Fruit fly (Drosophila melanogaster) whole organism, prepupa: ENCODE results near the gene CG13314.

Experiments
- Blimp-1 ChIP-seq: fragments of 200-800 bp; sonication (Bioruptor generic); optimal IDR thresholded peaks from 3 replicates; lab custom pipeline; 2017; ENCODE audit warnings: missing biosample characterization, missing genetic modification characterization, mild to moderate bottlenecking, moderate library complexity, missing genetic modification reagents
- CG10631 ChIP-seq: fragments of 200-800 bp; sonication (Bioruptor generic); optimal IDR thresholded peaks from 2 replicates; lab custom pipeline; 2016; ENCODE audit warnings: missing biosample characterization, missing genetic modification characterization
- CG10669 ChIP-seq: fragments of 200-800 bp; sonication (Bioruptor generic); optimal IDR thresholded peaks from 3 replicates; lab custom pipeline; 2018; ENCODE audit warnings: missing biosample characterization, mild to moderate bottlenecking, missing genetic modification characterization, moderate library complexity
- CG11294 ChIP-seq: fragments of 200-800 bp; sonication (Bioruptor generic); IDR thresholded peaks from 2 replicates; pipeline ENCODE4 v1.3.6; 2022; ENCODE audit warnings: missing biosample characterization, missing genetic modification characterization
- CG11762 ChIP-seq: fragments of 200-800 bp; sonication (Bioruptor generic); optimal IDR thresholded peaks from 3 replicates; lab custom pipeline; 2016; ENCODE audit warnings: missing biosample characterization, missing genetic modification characterization; ENCODE audit not compliant: insufficient read depth
- CG1621 ChIP-seq: fragments of 200-800 bp; sonication (Bioruptor generic); optimal IDR thresholded peaks from 3 replicates; lab custom pipeline; 2018; ENCODE audit warnings: missing biosample characterization, mild to moderate bottlenecking, missing genetic modification characterization
- CG16779 ChIP-seq: fragments of 200-800 bp; sonication (Bioruptor generic); optimal IDR thresholded peaks from 3 replicates; lab custom pipeline; 2017; ENCODE audit warnings: missing biosample characterization, mild to moderate bottlenecking, missing genetic modification characterization
- CG3032 ChIP-seq: fragments of 200-800 bp; optimal IDR thresholded peaks from 2 replicates; lab custom pipeline; 2019; ENCODE audit warnings: missing biosample characterization, mild to moderate bottlenecking, missing genetic modification characterization, moderate library complexity
- CG31627 ChIP-seq: fragments of 200-800 bp; sonication (Bioruptor generic); optimal IDR thresholded peaks from 3 replicates; lab custom pipeline; 2016; ENCODE audit warnings: missing biosample characterization, missing genetic modification characterization
- CG32006 ChIP-seq: fragments of 200-800 bp; sonication (Bioruptor generic); optimal IDR thresholded peaks from 3 replicates; lab custom pipeline; 2017; ENCODE audit warnings: missing biosample characterization, mild to moderate bottlenecking, missing genetic modification characterization
- CG34406 ChIP-seq: fragments of 200-800 bp; sonication (Bioruptor generic); optimal IDR thresholded peaks from 3 replicates; lab custom pipeline; 2016; ENCODE audit warnings: missing biosample characterization, missing genetic modification characterization
- CG3919 ChIP-seq: fragments of 200-800 bp; sonication (Bioruptor generic); optimal IDR thresholded peaks from 3 replicates; lab custom pipeline; 2016; ENCODE audit warnings: missing biosample characterization, missing genetic modification characterization
- CG4318 ChIP-seq: fragments of 200-800 bp; sonication (Bioruptor generic); optimal IDR thresholded peaks from 3 replicates; lab custom pipeline; 2017; ENCODE audit warnings: missing biosample characterization, mild to moderate bottlenecking, missing genetic modification characterization
- CG6163 ChIP-seq: fragments of 200-800 bp; sonication (Bioruptor generic); IDR thresholded peaks from 3 replicates; pipeline ENCODE4 v1.3.6; 2022; ENCODE audit warnings: missing biosample characterization, missing genetic modification characterization
- CG6276 ChIP-seq: fragments of 200-800 bp; sonication (Bioruptor generic); optimal IDR thresholded peaks from 2 replicates; lab custom pipeline; 2017; ENCODE audit warnings: missing biosample characterization, mild to moderate bottlenecking, missing genetic modification characterization
- CG6792 ChIP-seq: fragments of 200-800 bp; sonication (Bioruptor generic); optimal IDR thresholded peaks from 3 replicates; lab custom pipeline; 2016; ENCODE audit warnings: missing biosample characterization, missing genetic modification characterization
- CG6854 ChIP-seq: fragments of 200-800 bp; sonication (Bioruptor generic); optimal IDR thresholded peaks from 2 replicates; lab custom pipeline; 2017; ENCODE audit warnings: missing biosample characterization, mild to moderate bottlenecking, missing genetic modification characterization
- CG7368 ChIP-seq: fragments of 200-800 bp; sonication (Bioruptor generic); optimal IDR thresholded peaks from 3 replicates; lab custom pipeline; 2016; ENCODE audit warnings: missing biosample characterization, missing genetic modification characterization
- CG8119 ChIP-seq: fragments of 200-800 bp; sonication (Bioruptor generic); IDR thresholded peaks from 3 replicates; pipeline ENCODE4 v1.3.6; 2022; ENCODE audit warnings: missing biosample characterization, missing genetic modification characterization
- CG8319 ChIP-seq: fragments of 200-800 bp; sonication (Bioruptor generic); optimal IDR thresholded peaks from 3 replicates; lab custom pipeline; 2016; ENCODE audit warnings: missing biosample characterization, missing genetic modification characterization
- CG8632 ChIP-seq: fragments of 200-800 bp; sonication (Bioruptor generic); optimal IDR thresholded peaks from 3 replicates; lab custom pipeline; 2016; ENCODE audit warnings: missing biosample characterization, missing genetic modification characterization
- CG9139 ChIP-seq: fragments of 200-800 bp; sonication (Bioruptor generic); optimal IDR thresholded peaks from 3 replicates; lab custom pipeline; 2017; ENCODE audit warnings: missing biosample characterization, mild to moderate bottlenecking, missing genetic modification characterization
- Eip75B ChIP-seq: fragments of 200-800 bp; sonication (Bioruptor generic); optimal IDR thresholded peaks from 3 replicates; lab custom pipeline; 2016; ENCODE audit warnings: missing biosample characterization, missing genetic modification characterization
- Eip78C ChIP-seq: fragments of 200-800 bp; sonication (Bioruptor generic); peaks from one replicate; lab custom pipeline; 2016; ENCODE audit warnings: missing biosample characterization, missing genetic modification characterization
- Eip93F ChIP-seq: fragments of 200-800 bp; sonication (Bioruptor generic); optimal IDR thresholded peaks from 2 replicates; lab custom pipeline; 2016; ENCODE audit warnings: missing biosample characterization, mild to moderate bottlenecking, missing genetic modification characterization
- Ets21C ChIP-seq: fragments of 200-800 bp; sonication (Bioruptor generic); optimal IDR thresholded peaks from 3 replicates; lab custom pipeline; 2016; ENCODE audit warnings: missing biosample characterization, missing genetic modification characterization
- Ets96B ChIP-seq: fragments of 200-800 bp; optimal IDR thresholded peaks from 2 replicates; lab custom pipeline; 2019; ENCODE audit warnings: missing biosample characterization, mild to moderate bottlenecking, missing genetic modification characterization, moderate library complexity
- Gug ChIP-seq: fragments of 200-800 bp; sonication (Bioruptor generic); IDR thresholded peaks from 2 replicates; pipeline ENCODE4 v1.3.6; 2022; ENCODE audit warnings: missing biosample characterization, missing genetic modification characterization
- Hr38 ChIP-seq: sonication (Bioruptor generic); optimal IDR thresholded peaks from 2 replicates; lab custom pipeline; 2016; ENCODE audit warnings: missing biosample characterization, missing genetic modification characterization
- Hr4 ChIP-seq: fragments of 200-800 bp; sonication (Bioruptor generic); optimal IDR thresholded peaks from 3 replicates; lab custom pipeline; 2016; ENCODE audit warnings: missing biosample characterization, missing genetic modification characterization
- Lpt ChIP-seq: fragments of 200-800 bp; sonication (Bioruptor generic); optimal IDR thresholded peaks from 3 replicates; lab custom pipeline; 2016; ENCODE audit warnings: missing biosample characterization, missing genetic modification characterization
- Met ChIP-seq: fragments of 200-800 bp; sonication (Bioruptor generic); optimal IDR thresholded peaks from 3 replicates; lab custom pipeline; 2016; ENCODE audit warnings: missing biosample characterization, missing genetic modification characterization
- OdsH ChIP-seq: fragments of 200-800 bp; sonication (Bioruptor generic); optimal IDR thresholded peaks from 3 replicates; lab custom pipeline; 2016; ENCODE audit warnings: missing biosample characterization, missing genetic modification characterization
- Smox ChIP-seq: fragments of 200-800 bp; sonication (Bioruptor generic); optimal IDR thresholded peaks from 3 replicates; lab custom pipeline; 2016; ENCODE audit warnings: missing biosample characterization, missing genetic modification characterization
- Sox102F ChIP-seq: fragments of 200-800 bp; sonication (Bioruptor generic); optimal IDR thresholded peaks from 2 replicates; lab custom pipeline; 2016; ENCODE audit warnings: missing biosample characterization, mild to moderate bottlenecking, missing genetic modification characterization
- Sox14 ChIP-seq: fragments of 200-800 bp; sonication (Bioruptor generic); optimal IDR thresholded peaks from 3 replicates; lab custom pipeline; 2016; ENCODE audit warnings: missing biosample characterization, missing genetic modification characterization
- Sox15 ChIP-seq: fragments of 200-800 bp; sonication (Bioruptor generic); optimal IDR thresholded peaks from 3 replicates; lab custom pipeline; 2016; ENCODE audit warnings: missing biosample characterization, missing genetic modification characterization
- achi ChIP-seq: fragments of 200-800 bp; sonication (Bioruptor generic); optimal IDR thresholded peaks from 3 replicates; lab custom pipeline; 2016; ENCODE audit warnings: missing biosample characterization, missing genetic modification characterization
- acj6 ChIP-seq: fragments of 200-800 bp; sonication (Bioruptor generic); optimal IDR thresholded peaks from 3 replicates; lab custom pipeline; 2016; ENCODE audit warnings: missing biosample characterization, missing genetic modification characterization
- cyc ChIP-seq: fragments of 200-800 bp; sonication (Bioruptor generic); optimal IDR thresholded peaks from 3 replicates; lab custom pipeline; 2016; ENCODE audit warnings: missing biosample characterization, missing genetic modification characterization
- dsx ChIP-seq: fragments of 200-800 bp; optimal IDR thresholded peaks from 3 replicates; lab custom pipeline; 2019; ENCODE audit warnings: missing biosample characterization, mild to moderate bottlenecking, missing genetic modification characterization, moderate library complexity; ENCODE audit not compliant: poor library complexity, severe bottlenecking
- eg ChIP-seq: fragments of 200-800 bp; sonication (Bioruptor generic); IDR thresholded peaks from 3 replicates; pipeline ENCODE4 v1.3.6; 2022; ENCODE audit warnings: missing biosample characterization, missing genetic modification characterization
- fd59A ChIP-seq: fragments of 200-800 bp; sonication (Bioruptor generic); optimal IDR thresholded peaks from 2 replicates; lab custom pipeline; 2017; ENCODE audit warnings: missing biosample characterization, mild to moderate bottlenecking, missing genetic modification characterization, missing genetic modification reagents
- fd85E ChIP-seq: fragments of 200-800 bp; sonication (Bioruptor generic); optimal IDR thresholded peaks from 3 replicates; lab custom pipeline; 2016; ENCODE audit warnings: missing biosample characterization, missing genetic modification characterization
- fkh ChIP-seq: fragments of 200-800 bp; sonication (Bioruptor generic); optimal IDR thresholded peaks from 3 replicates; lab custom pipeline; 2017; ENCODE audit warnings: missing biosample characterization, mild to moderate bottlenecking, missing genetic modification characterization, moderate library complexity
- lz ChIP-seq: fragments of 200-800 bp; sonication (Bioruptor generic); optimal IDR thresholded peaks from 3 replicates; lab custom pipeline; 2016; ENCODE audit warnings: missing biosample characterization, missing genetic modification characterization
- pdm3 ChIP-seq: fragments of 200-800 bp; sonication (Bioruptor generic); optimal IDR thresholded peaks from 3 replicates; lab custom pipeline; 2016; ENCODE audit warnings: missing biosample characterization, missing genetic modification characterization
- salr ChIP-seq, 2 experiments: fragments of 200-800 bp; sonication (Bioruptor generic); optimal IDR thresholded peaks; 3 replicates each; lab custom pipeline; 2016 to 2018; ENCODE audit warnings: missing biosample characterization in 2 of 2, missing genetic modification characterization in 2 of 2, mild to moderate bottlenecking in 1 of 2
- spab ChIP-seq: fragments of 200-800 bp; sonication (Bioruptor generic); optimal IDR thresholded peaks from 2 replicates; lab custom pipeline; 2017; ENCODE audit warnings: missing biosample characterization, mild to moderate bottlenecking, missing genetic modification characterization, missing genetic modification reagents
- svp ChIP-seq: fragments of 200-800 bp; sonication (Bioruptor generic); peaks from one replicate; lab custom pipeline; 2016; ENCODE audit warnings: missing biosample characterization, missing genetic modification characterization
- topi ChIP-seq: fragments of 200-800 bp; sonication (Bioruptor generic); optimal IDR thresholded peaks from 3 replicates; lab custom pipeline; 2016; ENCODE audit warnings: missing biosample characterization, missing genetic modification characterization
- vri ChIP-seq: fragments of 200-800 bp; sonication (Bioruptor generic); optimal IDR thresholded peaks from 3 replicates; lab custom pipeline; 2016; ENCODE audit warnings: missing biosample characterization, mild to moderate bottlenecking, missing genetic modification characterization

Gene CG13314

DNA sequence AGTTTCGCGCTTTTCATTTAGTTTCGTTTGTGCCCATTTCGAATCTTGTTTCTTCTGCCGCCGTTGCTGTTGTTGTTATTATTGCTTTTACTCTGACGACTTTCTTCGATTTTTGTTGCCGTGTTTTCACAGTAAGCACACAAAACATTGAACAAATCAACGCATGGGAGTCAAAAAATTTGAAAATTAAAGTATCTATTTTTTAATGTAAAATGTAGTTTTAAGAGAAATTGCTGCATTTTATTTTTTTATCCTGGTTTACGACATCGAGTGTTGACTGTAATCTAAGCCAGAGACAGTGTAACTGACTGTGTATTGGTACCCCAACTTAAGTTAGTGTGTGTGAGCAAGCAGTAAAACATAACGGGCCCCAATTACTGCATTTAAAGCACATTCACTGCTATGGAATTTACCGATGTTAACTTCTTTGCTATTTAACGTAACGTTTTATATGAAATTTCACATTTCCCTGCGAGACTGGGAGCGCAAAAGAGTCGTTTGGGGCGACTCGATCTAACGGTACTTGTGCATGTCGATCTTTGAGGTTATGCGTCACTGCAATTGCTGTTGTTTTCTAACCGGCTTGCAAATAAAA lies 14.7 kb downstream of the CG13314 start:
- TF ChIP-seq CG6792 = peak; percentile 89
- peak; percentile 91 for TF ChIP-seq CG3919
- TF ChIP-seq lz (GFP tag; lab: Kevin White, UChicago) = peak; percentile 89
- TF ChIP-seq svp = peak; percentile 95
- TF ChIP-seq fkh (GFP tag; lab: Kevin White, UChicago) = no peak
- no peak for TF ChIP-seq spab (GFP tag; lab: Kevin White, UChicago)
- TF ChIP-seq CG6854 = no peak
- peak; percentile 97 for TF ChIP-seq Eip78C
- TF ChIP-seq Eip75B (GFP tag; lab: Kevin White, UChicago) = peak; percentile 89
- peak; percentile 64 for TF ChIP-seq Ets96B
- peak; percentile 95 for TF ChIP-seq CG6163 (GFP tag; lab: Robert Waterston, UW)
- TF ChIP-seq Eip93F = peak; percentile 70
- peak; percentile 59 for TF ChIP-seq Blimp-1 (GFP tag; lab: Kevin White, UChicago)
- peak; percentile 87 for TF ChIP-seq acj6 (GFP tag; lab: Kevin White, UChicago)
- peak; percentile 87 for TF ChIP-seq CG7368 (GFP tag; lab: Kevin White, UChicago)
- TF ChIP-seq Sox15 (GFP tag; lab: Kevin White, UChicago) = peak; percentile 66
- TF ChIP-seq Sox14 (GFP tag; lab: Kevin White, UChicago) = peak; percentile 87
- TF ChIP-seq CG16779 = no peak
- peak; percentile 89 for TF ChIP-seq cyc (GFP tag; lab: Kevin White, UChicago)
- peak in 1 of 2 experiments; percentile 31 for TF ChIP-seq salr (GFP tag; optimal IDR thresholded peaks at IDR 0.05; lab: Kevin White, UChicago)
- peak; percentile 91 for TF ChIP-seq CG6276
- peak; percentile 31 for TF ChIP-seq fd85E
- TF ChIP-seq Smox (GFP tag; lab: Kevin White, UChicago) = no peak
- TF ChIP-seq CG10631 (GFP tag; lab: Kevin White, UChicago) = no peak
- TF ChIP-seq Gug (GFP tag; lab: Robert Waterston, UW) = peak; percentile 86
- peak; percentile 91 for TF ChIP-seq Lpt (GFP tag; lab: Kevin White, UChicago)
- peak; percentile 95 for TF ChIP-seq CG8119
- peak; percentile 97 for TF ChIP-seq eg (GFP tag; lab: Robert Waterston, UW)
- TF ChIP-seq CG1621 (tag; lab: Kevin White, UChicago) = peak; percentile 43
- TF ChIP-seq CG11294 = peak; percentile 82; the same call in 1 of the 2 replicates
- peak; percentile 51 for TF ChIP-seq fd59A (GFP tag; lab: Kevin White, UChicago)
- peak; percentile 97 for TF ChIP-seq Hr4
- TF ChIP-seq CG3032 = peak; percentile 53
- no peak for TF ChIP-seq CG9139 (GFP tag; lab: Kevin White, UChicago)
- TF ChIP-seq achi = peak; percentile 87
- peak; percentile 74 for TF ChIP-seq CG8319
- TF ChIP-seq vri (GFP tag; lab: Kevin White, UChicago) = no peak
- peak; percentile 92 for TF ChIP-seq CG4318 (GFP tag; lab: Kevin White, UChicago)
- peak; percentile 82 for TF ChIP-seq CG34406 (GFP tag; lab: Kevin White, UChicago)
- TF ChIP-seq Hr38 (GFP tag; lab: Kevin White, UChicago) = peak; percentile 75
- peak; percentile 82 for TF ChIP-seq Ets21C
- TF ChIP-seq CG31627 (GFP tag; lab: Kevin White, UChicago) = peak; percentile 92
- peak; percentile 74 for TF ChIP-seq CG11762 (GFP tag; lab: Kevin White, UChicago)
- peak; percentile 91 for TF ChIP-seq pdm3 (GFP tag; lab: Kevin White, UChicago)
- no peak for TF ChIP-seq Sox102F (GFP tag; lab: Kevin White, UChicago)
- no peak for TF ChIP-seq Met (GFP tag; lab: Kevin White, UChicago)
- TF ChIP-seq CG10669 (GFP tag; lab: Kevin White, UChicago) = no peak
- peak; percentile 88 for TF ChIP-seq topi (GFP tag; lab: Kevin White, UChicago)
- TF ChIP-seq CG8632 (GFP tag; lab: Kevin White, UChicago) = peak; percentile 82
- TF ChIP-seq OdsH (GFP tag; lab: Kevin White, UChicago) = peak; percentile 90
- peak; percentile 97 for TF ChIP-seq CG32006 (GFP tag; lab: Kevin White, UChicago)
- TF ChIP-seq dsx (GFP tag; lab: Kevin White, UChicago) = no peak
